Fruit fly (Drosophila melanogaster) whole organism, adult: ENCODE measurements around the gene CycA.

Source experiments
- CG11617 ChIP-seq: fragments of 200-800 bp; sonication (Bioruptor generic); optimal IDR thresholded peaks from 2 replicates; lab custom pipeline; 2017; ENCODE audit warnings: mild to moderate bottlenecking, missing biosample characterization, missing genetic modification reagents, missing genetic modification characterization
- pad ChIP-seq: fragments of 200-800 bp; sonication (Bioruptor generic); optimal IDR thresholded peaks from 3 replicates; lab custom pipeline; 2017; ENCODE audit warnings: missing biosample characterization, missing genetic modification characterization, mild to moderate bottlenecking, moderate library complexity, missing genetic modification reagents

DNA sequence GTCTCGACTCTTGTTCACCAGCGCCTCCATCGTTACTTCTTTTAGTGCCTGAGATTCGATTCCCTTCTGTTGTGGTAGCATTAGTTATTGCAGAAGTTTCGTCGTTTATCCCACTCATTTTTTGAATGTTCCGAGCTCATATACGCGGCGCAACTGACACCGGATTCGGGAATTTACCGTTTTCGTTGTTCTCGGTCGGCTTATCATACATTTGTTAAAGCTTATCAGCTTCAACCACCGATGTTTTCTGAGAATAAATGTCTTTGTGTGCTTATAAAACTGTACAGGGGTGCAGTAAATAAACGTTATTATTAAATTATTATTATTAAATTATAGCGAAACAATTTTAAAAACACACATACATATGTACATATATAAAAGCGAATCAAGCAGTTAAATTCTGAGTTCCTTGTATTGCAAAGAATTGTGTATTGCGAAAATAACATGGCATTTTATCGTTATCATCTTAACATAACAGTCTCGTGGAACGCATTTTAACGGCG lies 3.2 kb upstream of the CycA start, which contains the start of gene CG43064:
- no peak for TF ChIP-seq pad
- no peak for TF ChIP-seq CG11617 (GFP tag; lab: Kevin White, UChicago)
